Fruit fly (Drosophila melanogaster): ENCODE results near the gene CG31323.
A peak's percentile ranks its signal among the peaks of the same experiment; 100 is the strongest.

The CG31323 gene

dm6 chr3R:26121108-26121507 lies 49.5 kb upstream of the CG31323 start (continued):
- TF ChIP-seq CG5953 (GFP tag; IDR thresholded peaks at IDR 0.05) (no peak), HmgZ (tag; optimal IDR thresholded peaks at IDR 0.05) (peak; percentile 31), CG7963 (GFP tag; IDR thresholded peaks at IDR 0.05; ENCODE audit: partially characterized antibody) (no peak), Neu2 (GFP tag; optimal IDR thresholded peaks at IDR 0.05; ENCODE audit: borderline replicate concordance) (no peak), mirr (GFP tag; optimal IDR thresholded peaks at IDR 0.05) (no peak), CG17359 (tag; optimal IDR thresholded peaks at IDR 0.05) (no peak), Spps (tag; optimal IDR thresholded peaks at IDR 0.05) (no peak), corto (GFP tag; optimal IDR thresholded peaks at IDR 0.05) (no peak), gcm2 (GFP tag; optimal IDR thresholded peaks at IDR 0.05) (no peak), CG8359 (GFP tag; optimal IDR thresholded peaks at IDR 0.05; ENCODE audit: borderline replicate concordance) (no peak), hbn (GFP tag; IDR thresholded peaks at IDR 0.05; ENCODE audit: partially characterized antibody) (no peak), CkIIα-i1 (GFP tag; IDR thresholded peaks at IDR 0.05) (no peak), CG6791 (GFP tag; IDR thresholded peaks at IDR 0.05; ENCODE audit: partially characterized antibody) (no peak), pan (optimal IDR thresholded peaks at IDR 0.05) (no peak), pan (GFP tag; optimal IDR thresholded peaks at IDR 0.05 in 1 of 2, IDR thresholded peaks at IDR 0.05 in 1 of 2) (peak in 1 of 2 experiments; percentile 23), CG12942 (GFP tag; optimal IDR thresholded peaks at IDR 0.05) (no peak), ro (GFP tag; IDR thresholded peaks at IDR 0.05) (no peak), z (GFP tag; IDR thresholded peaks at IDR 0.05) (no peak), Hsf (GFP tag; optimal IDR thresholded peaks at IDR 0.05) (no peak), Atf-2 (GFP tag; optimal IDR thresholded peaks at IDR 0.05) (no peak), cad (GFP tag; optimal IDR thresholded peaks at IDR 0.05) (no peak), CG17829 (tag; optimal IDR thresholded peaks at IDR 0.05) (no peak), CG4707 (GFP tag; optimal IDR thresholded peaks at IDR 0.05) (no peak), CG9797 (GFP tag; optimal IDR thresholded peaks at IDR 0.05) (no peak), Antp (GFP tag; optimal IDR thresholded peaks at IDR 0.05) (no peak), lov (optimal IDR thresholded peaks at IDR 0.05) (no peak), lov (GFP tag; IDR thresholded peaks at IDR 0.05) (no peak), CG18476 (GFP tag; optimal IDR thresholded peaks at IDR 0.05) (no peak), gt (GFP tag; IDR thresholded peaks at IDR 0.05) (no peak), CG33557 (GFP tag; optimal IDR thresholded peaks at IDR 0.05) (no peak), CG4617 (GFP tag; optimal IDR thresholded peaks at IDR 0.05; ENCODE audit: borderline replicate concordance) (no peak), tap (tag; optimal IDR thresholded peaks at IDR 0.05) (peak; percentile 19), CG2889 (GFP tag; IDR thresholded peaks at IDR 0.05) (no peak), onecut (GFP tag; IDR thresholded peaks at IDR 0.05) (no peak), pros (GFP tag; optimal IDR thresholded peaks at IDR 0.05) (no peak), sqz (GFP tag; optimal IDR thresholded peaks at IDR 0.05) (no peak), slbo (GFP tag; IDR thresholded peaks at IDR 0.05) (peak; percentile 68), CG1603 (tag; optimal IDR thresholded peaks at IDR 0.05) (no peak), CG11093 (GFP tag; IDR thresholded peaks at IDR 0.05) (no peak), NC2β (GFP tag; optimal IDR thresholded peaks at IDR 0.05) (no peak), CG5180 (GFP tag; optimal IDR thresholded peaks at IDR 0.05) (no peak), CG17912 (GFP tag; optimal IDR thresholded peaks at IDR 0.05) (no peak), sens-2 (GFP tag; IDR thresholded peaks at IDR 0.05) (no peak), btn (GFP tag; optimal IDR thresholded peaks at IDR 0.05) (no peak), CG4854 (GFP tag; optimal IDR thresholded peaks at IDR 0.05) (no peak), CG7928 (GFP tag; optimal IDR thresholded peaks at IDR 0.05) (no peak), CG32767 (GFP tag; IDR thresholded peaks at IDR 0.05) (no peak), CG34422 (GFP tag; IDR thresholded peaks at IDR 0.05) (no peak), Dip3 (GFP tag; optimal IDR thresholded peaks at IDR 0.05) (peak; percentile 66), chn (GFP tag; optimal IDR thresholded peaks at IDR 0.05) (no peak), BtbVII (GFP tag; optimal IDR thresholded peaks at IDR 0.05) (peak; percentile 8), slp2 (GFP tag; optimal IDR thresholded peaks at IDR 0.05) (no peak), bigmax (GFP tag; optimal IDR thresholded peaks at IDR 0.05) (no peak)
